Worm (Caenorhabditis elegans) whole organism, young adult: ENCODE measurements around the gene E03H12.7.

Experiments used
- B0019.2 ChIP-seq: fragments of 200-800 bp; sonication (Bioruptor generic); conservative IDR thresholded peaks from 2 replicates; pipeline ENCODE4 v1.3.6; 2022; ENCODE audit warnings: missing genetic modification reagents, missing genetic modification characterization, missing compliant biosample characterization
- B0035.1 ChIP-seq: sonication (generic microtip); optimal IDR thresholded peaks from 2 replicates; lab custom pipeline; 2016; ENCODE audit warnings: missing genetic modification characterization, mild to moderate bottlenecking, missing compliant biosample characterization, missing genotype, missing genetic modification reagents
- B0336.3 ChIP-seq: fragments of 200-800 bp; sonication (Bioruptor generic); IDR thresholded peaks from 2 replicates; pipeline ENCODE4 v1.3.6; 2022; ENCODE audit warnings: missing genetic modification characterization, missing compliant biosample characterization
- F10E7.11 ChIP-seq: sonication (generic microtip); optimal IDR thresholded peaks from 2 replicates; lab custom pipeline; 2017; ENCODE audit warnings: mild to moderate bottlenecking, missing genetic modification characterization, moderate library complexity, missing compliant biosample characterization
- F39B2.1 ChIP-seq: fragments of 200-800 bp; sonication (Bioruptor generic); IDR thresholded peaks from 2 replicates; pipeline ENCODE4 v1.3.6; 2022; ENCODE audit warnings: missing genetic modification reagents, missing genetic modification characterization, missing compliant biosample characterization
- F52B5.7 ChIP-seq: sonication (generic microtip); optimal IDR thresholded peaks from 2 replicates; lab custom pipeline; 2016; ENCODE audit warnings: mild to moderate bottlenecking, missing genetic modification characterization, missing compliant biosample characterization
- F55B11.4 ChIP-seq: sonication (generic microtip); optimal IDR thresholded peaks from 2 replicates; lab custom pipeline; 2016; ENCODE audit warnings: missing compliant biosample characterization, missing genetic modification characterization, borderline replicate concordance; ENCODE audit not compliant: insufficient read depth
- T26A5.8 ChIP-seq: sonication (generic microtip); optimal IDR thresholded peaks from 2 replicates; lab custom pipeline; 2016; ENCODE audit warnings: missing genetic modification characterization, missing compliant biosample characterization
- Y53G8AR.9 ChIP-seq: fragments of 200-800 bp; sonication (Bioruptor generic); conservative IDR thresholded peaks from 2 replicates; pipeline ENCODE4 v1.3.6; 2022; ENCODE audit warnings: missing genetic modification reagents, missing genetic modification characterization, missing compliant biosample characterization
- bed-1 ChIP-seq: fragments of 200-800 bp; sonication (Bioruptor generic); IDR thresholded peaks from 2 replicates; pipeline ENCODE4 v1.3.6; 2022; ENCODE audit warnings: missing genetic modification reagents, missing genetic modification characterization, missing compliant biosample characterization
- cebp-2 ChIP-seq: fragments of 200-800 bp; sonication (Bioruptor generic); IDR thresholded peaks from 2 replicates; pipeline ENCODE4 v1.3.6; 2022; ENCODE audit warnings: missing genetic modification characterization, missing compliant biosample characterization
- ceh-79 ChIP-seq: sonication (generic microtip); optimal IDR thresholded peaks from 2 replicates; lab custom pipeline; 2017; ENCODE audit warnings: mild to moderate bottlenecking, missing genetic modification characterization, missing compliant biosample characterization
- dpl-1 ChIP-seq: fragments of 150-350 bp; optimal IDR thresholded peaks from 2 replicates; lab custom pipeline; 2014; ENCODE audit warnings: missing biosample characterization, missing genetic modification reagents, missing genetic modification characterization
- hlh-12 ChIP-seq: sonication (generic microtip); optimal IDR thresholded peaks from 2 replicates; lab custom pipeline; 2016; ENCODE audit warnings: missing genetic modification characterization, missing compliant biosample characterization
- lag-1 ChIP-seq: fragments of 200-800 bp; sonication (Bioruptor generic); IDR thresholded peaks from 2 replicates; pipeline ENCODE4 v1.3.6; 2022; ENCODE audit warnings: missing genetic modification reagents, missing genetic modification characterization, missing compliant biosample characterization
- let-526 ChIP-seq: fragments of 200-800 bp; sonication (Bioruptor generic); IDR thresholded peaks from 2 replicates; pipeline ENCODE4 v1.3.6; 2022; ENCODE audit warnings: missing genetic modification reagents, missing genetic modification characterization, missing compliant biosample characterization
- lin-40 ChIP-seq: sonication (generic microtip); optimal IDR thresholded peaks from 2 replicates; lab custom pipeline; 2016; ENCODE audit warnings: missing genetic modification characterization, mild to moderate bottlenecking, missing compliant biosample characterization, missing genotype, missing genetic modification reagents
- lsy-27 ChIP-seq: sonication (generic microtip); optimal IDR thresholded peaks from 2 replicates; lab custom pipeline; 2017; ENCODE audit warnings: missing genetic modification characterization, mild to moderate bottlenecking, missing compliant biosample characterization, antibody characterized with exemption, missing genotype, borderline replicate concordance; ENCODE audit not compliant: insufficient read depth
- madf-10 ChIP-seq: sonication (generic microtip); optimal IDR thresholded peaks from 2 replicates; lab custom pipeline; 2016; ENCODE audit warnings: mild to moderate bottlenecking, missing genetic modification characterization, missing compliant biosample characterization
- madf-3 ChIP-seq: fragments of 200-800 bp; sonication (Bioruptor generic); IDR thresholded peaks from 2 replicates; pipeline ENCODE4 v1.3.6; 2022; ENCODE audit warnings: missing genetic modification reagents, missing genetic modification characterization, missing compliant biosample characterization
- madf-6 ChIP-seq: fragments of 200-800 bp; sonication (Bioruptor generic); IDR thresholded peaks from 2 replicates; pipeline ENCODE4 v1.3.6; 2022; ENCODE audit warnings: missing genetic modification reagents, missing genetic modification characterization, missing compliant biosample characterization
- madf-8 ChIP-seq: fragments of 200-800 bp; sonication (Bioruptor generic); conservative IDR thresholded peaks from 2 replicates; pipeline ENCODE4 v1.3.6; 2022; ENCODE audit warnings: missing genetic modification reagents, missing genetic modification characterization, missing compliant biosample characterization
- nfya-1 ChIP-seq: sonication (generic microtip); optimal IDR thresholded peaks from 2 replicates; lab custom pipeline; 2017; ENCODE audit warnings: antibody characterized with exemption, missing compliant biosample characterization, missing genetic modification characterization, borderline replicate concordance; ENCODE audit not compliant: insufficient read depth
- nfya-2 ChIP-seq: fragments of 200-800 bp; sonication (Bioruptor generic); IDR thresholded peaks from 2 replicates; pipeline ENCODE4 v1.3.6; 2022; ENCODE audit warnings: missing genetic modification reagents, missing genetic modification characterization, missing compliant biosample characterization
- nhr-120 ChIP-seq: fragments of 200-800 bp; sonication (Bioruptor generic); IDR thresholded peaks from 2 replicates; pipeline ENCODE4 v1.3.6; 2022; ENCODE audit warnings: missing genetic modification characterization, missing compliant biosample characterization
- pbrm-1 ChIP-seq: fragments of 200-800 bp; sonication (Bioruptor generic); IDR thresholded peaks from 2 replicates; pipeline ENCODE4 v1.3.6; 2022; ENCODE audit warnings: missing genetic modification reagents, missing genetic modification characterization, missing compliant biosample characterization
- rec-8 ChIP-seq, 2 experiments: sonication (generic microtip); optimal IDR thresholded peaks; 2 replicates each; lab custom pipeline; 2016; ENCODE audit warnings: mild to moderate bottlenecking in 2 of 2, missing genetic modification characterization in 2 of 2, missing genetic modification reagents in 2 of 2, missing genotype in 2 of 2, missing biosample characterization in 1 of 2, missing compliant biosample characterization in 1 of 2, moderate library complexity in 1 of 2
- rpc-1 ChIP-seq, 2 experiments: fragments of 150-350 bp in 1 of 2; sonication (generic microtip) in 1 of 2; optimal IDR thresholded peaks; 2 replicates each; lab custom pipeline; 2014 to 2018; ENCODE audit warnings: missing biosample characterization in 1 of 2, missing genetic modification characterization in 1 of 2, missing genetic modification reagents in 1 of 2, missing genotype in 1 of 2
- snpc-1.3 ChIP-seq: sonication (generic microtip); optimal IDR thresholded peaks from 2 replicates; lab custom pipeline; 2017; ENCODE audit warnings: missing genetic modification characterization, mild to moderate bottlenecking, missing compliant biosample characterization, antibody characterized with exemption, moderate library complexity, missing genotype, missing genetic modification reagents; ENCODE audit not compliant: insufficient read depth
- snpc-3.4 ChIP-seq: sonication (generic microtip); optimal IDR thresholded peaks from 2 replicates; lab custom pipeline; 2017; ENCODE audit warnings: missing genetic modification characterization, mild to moderate bottlenecking, missing compliant biosample characterization, antibody characterized with exemption, moderate library complexity, missing genotype, missing genetic modification reagents
- somi-1 ChIP-seq: fragments of 200-800 bp; sonication (Bioruptor generic); optimal IDR thresholded peaks from 2 replicates; lab custom pipeline; 2018; ENCODE audit warnings: mild to moderate bottlenecking, missing genetic modification characterization, missing compliant biosample characterization
- sptf-2 ChIP-seq: fragments of 200-800 bp; sonication (Bioruptor generic); optimal IDR thresholded peaks from 2 replicates; lab custom pipeline; 2018; ENCODE audit warnings: mild to moderate bottlenecking, missing genetic modification characterization, missing compliant biosample characterization
- zim-3 ChIP-seq: sonication (generic microtip); optimal IDR thresholded peaks from 2 replicates; lab custom pipeline; 2017; ENCODE audit warnings: mild to moderate bottlenecking, missing genetic modification characterization, moderate library complexity, missing compliant biosample characterization
- ztf-22 ChIP-seq: fragments of 200-800 bp; sonication (Bioruptor generic); optimal IDR thresholded peaks from 2 replicates; lab custom pipeline; 2018; ENCODE audit warnings: mild to moderate bottlenecking, missing genetic modification characterization, moderate library complexity, missing compliant biosample characterization
- ztf-26 ChIP-seq: sonication (generic microtip); optimal IDR thresholded peaks from 2 replicates; lab custom pipeline; 2017; ENCODE audit warnings: missing genetic modification characterization, missing compliant biosample characterization

The E03H12.7 gene

ce11 chrIV:4995842-4996241 is 7.4 kb upstream of the E03H12.7 start, which contains the start of gene ssq-2:
Gene ssq-2 (plus strand): TSS chrIV:4996142.
- TF ChIP-seq ceh-79 (tag; lab: Kevin White, UChicago) (no peak), F39B2.1 (GFP tag; lab: Robert Waterston, UW) (no peak), pbrm-1 (GFP tag; lab: Robert Waterston, UW) (no peak), madf-3 (GFP tag; lab: Robert Waterston, UW) (no peak), madf-6 (no peak), nfya-2 (no peak), ztf-22 (GFP tag; lab: Kevin White, UChicago) (no peak), B0019.2 (GFP tag; lab: Robert Waterston, UW) (no peak), zim-3 (no peak), F55B11.4 (tag; lab: Kevin White, UChicago) (no peak)

ce11 chrIV:4993128-4993527 is 4.7 kb upstream of the E03H12.7 start:
- no peak for TF ChIP-seq snpc-1.3
- no peak for TF ChIP-seq T26A5.8 (tag; lab: Kevin White, UChicago)
- no peak for TF ChIP-seq B0035.1 (tag; lab: Kevin White, UChicago)
- no peak for TF ChIP-seq nhr-120 (GFP tag; lab: Robert Waterston, UW)
- no peak for TF ChIP-seq B0336.3
- TF ChIP-seq F10E7.11 (tag; lab: Kevin White, UChicago): no peak
- no peak for TF ChIP-seq F52B5.7 (tag; lab: Kevin White, UChicago)
- no peak for TF ChIP-seq rpc-1 (optimal IDR thresholded peaks at IDR 0.05; lab: Kevin White, UChicago)
- no peak for TF ChIP-seq rpc-1 (tag; optimal IDR thresholded peaks at IDR 0.05; lab: Kevin White, UChicago)
- no peak for TF ChIP-seq let-526 (GFP tag; lab: Robert Waterston, UW)
- no peak for TF ChIP-seq hlh-12 (tag; lab: Kevin White, UChicago)
- no peak for TF ChIP-seq lag-1
- no peak for TF ChIP-seq lsy-27 (tag; lab: Kevin White, UChicago)
- TF ChIP-seq madf-10 (tag; lab: Kevin White, UChicago): no peak
- TF ChIP-seq cebp-2 (GFP tag; lab: Robert Waterston, UW): no peak
- no peak for TF ChIP-seq madf-8
- TF ChIP-seq nfya-1 (tag; lab: Kevin White, UChicago): no peak
- TF ChIP-seq Y53G8AR.9 (GFP tag; lab: Robert Waterston, UW): no peak
- TF ChIP-seq dpl-1: no peak

- TF ChIP-seq bed-1 (GFP tag; lab: Robert Waterston, UW): no peak
- TF ChIP-seq, all 124 proteins: peak for 0
Measured at ce11 chrIV:4992089-4992488, 3.7 kb upstream of the E03H12.7 start, which contains the start of gene str-162. Gene str-162 (plus strand): TSS chrIV:4992389.

ce11 chrIV:4986246-4986645 is 2.2 kb downstream of the E03H12.7 start, which contains the start of gene clec-177:
Gene clec-177 (plus strand): TSS chrIV:4986546.
- no peak for TF ChIP-seq lin-40 (tag; lab: Kevin White, UChicago)
- TF ChIP-seq sptf-2: no peak
- no peak for TF ChIP-seq rec-8 (tag; optimal IDR thresholded peaks at IDR 0.05; lab: Kevin White, UChicago)
- no peak for TF ChIP-seq B0019.2 (GFP tag; lab: Robert Waterston, UW)
- TF ChIP-seq ztf-26 (tag; lab: Kevin White, UChicago): no peak
- TF ChIP-seq snpc-3.4: no peak
- no peak for TF ChIP-seq nfya-1 (tag; lab: Kevin White, UChicago)
- TF ChIP-seq somi-1 (GFP tag; lab: Kevin White, UChicago): no peak
